Fruit fly (Drosophila melanogaster): ENCODE data around the gene CG14913.

CG14913 gene

DNA sequence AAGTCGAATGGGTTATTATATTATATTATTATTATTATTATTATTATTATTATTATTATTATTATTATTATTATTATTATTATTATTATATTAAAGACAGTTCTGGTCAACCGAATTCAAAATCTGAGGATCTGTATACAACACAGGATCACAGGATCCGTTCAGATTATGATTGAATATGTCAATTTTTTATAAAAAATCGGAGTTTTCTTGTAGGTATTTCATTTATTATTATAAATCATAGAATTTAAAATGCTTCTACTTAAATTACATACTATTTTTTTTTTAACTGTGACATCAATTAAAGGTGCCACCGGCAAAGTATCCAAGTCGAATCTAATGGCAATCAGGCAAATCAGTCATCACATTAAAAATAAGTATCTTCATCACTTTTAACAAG, at the start of gene CG14913:
CG14913 (plus strand) TSS at position 301 of the 400 bp plus-strand sequence.
- no peak for TF ChIP-seq psq (optimal IDR thresholded peaks at IDR 0.05)
- no peak for TF ChIP-seq pan (optimal IDR thresholded peaks at IDR 0.05)
- TF ChIP-seq CG8478 (optimal IDR thresholded peaks at IDR 0.05): no peak
- TF ChIP-seq usp (GFP tag; optimal IDR thresholded peaks at IDR 0.05): no peak
- no peak for TF ChIP-seq Dll (optimal IDR thresholded peaks at IDR 0.05)
- no peak for TF ChIP-seq EcR (GFP tag; optimal IDR thresholded peaks at IDR 0.05)

DNA sequence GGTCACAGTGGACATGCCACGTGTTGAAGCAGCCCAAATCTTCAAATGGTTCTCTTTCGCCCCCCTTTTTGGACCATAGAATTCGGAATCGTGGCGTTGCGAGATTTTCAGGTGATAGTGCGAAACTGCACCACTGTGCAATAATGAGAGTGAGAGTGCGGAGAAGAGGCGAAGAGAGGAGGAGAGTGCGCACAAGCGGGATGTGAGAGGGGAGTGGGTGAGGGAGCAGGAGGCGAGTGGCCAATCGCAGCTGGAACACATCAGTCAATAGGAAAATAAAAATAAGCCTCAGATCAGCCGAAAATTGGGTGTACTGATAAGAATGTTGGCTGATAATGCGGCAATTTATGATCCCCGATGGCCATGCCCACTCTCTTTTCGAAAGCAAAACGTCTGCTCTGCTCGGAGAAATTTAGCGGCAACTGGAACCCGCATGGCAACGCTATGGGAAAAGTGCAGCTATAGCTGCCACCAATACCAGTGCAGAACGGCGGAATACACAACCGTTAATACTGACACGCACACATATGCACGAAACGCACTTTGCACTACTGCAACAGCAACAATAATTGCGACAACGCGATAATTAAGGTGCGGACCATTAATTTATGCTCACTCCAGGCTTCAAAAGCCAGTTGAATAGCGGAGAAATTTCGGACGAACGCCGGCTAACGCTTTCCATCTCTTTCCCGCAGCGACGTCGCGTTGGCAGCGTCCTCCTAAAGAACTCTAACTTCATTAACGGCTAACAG, 49.4 kb upstream of the CG14913 start:
- no peak for TF ChIP-seq psq (optimal IDR thresholded peaks at IDR 0.05)

DNA sequence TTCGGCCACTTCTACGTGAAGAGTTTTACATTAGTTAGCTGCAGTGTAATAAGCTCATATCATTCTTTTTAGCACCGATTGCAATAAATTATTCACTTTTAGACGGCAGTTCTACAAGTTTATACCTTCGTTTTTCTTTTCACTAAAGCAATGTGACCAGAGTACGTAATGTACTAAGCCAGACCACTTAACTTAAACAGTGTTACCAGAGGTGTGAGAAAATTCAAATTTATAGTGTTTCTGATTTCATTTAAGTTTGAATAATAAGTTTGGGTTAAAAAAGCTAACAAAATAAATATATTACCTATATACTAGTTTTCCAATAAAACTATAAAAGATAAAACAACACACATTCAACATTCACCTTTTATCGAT, 48.8 kb upstream of the CG14913 start:
- TF ChIP-seq EcR (GFP tag; optimal IDR thresholded peaks at IDR 0.05) (no peak), pan (optimal IDR thresholded peaks at IDR 0.05) (no peak), usp (GFP tag; optimal IDR thresholded peaks at IDR 0.05) (no peak), psq (optimal IDR thresholded peaks at IDR 0.05) (no peak), CG8478 (optimal IDR thresholded peaks at IDR 0.05) (no peak)

DNA sequence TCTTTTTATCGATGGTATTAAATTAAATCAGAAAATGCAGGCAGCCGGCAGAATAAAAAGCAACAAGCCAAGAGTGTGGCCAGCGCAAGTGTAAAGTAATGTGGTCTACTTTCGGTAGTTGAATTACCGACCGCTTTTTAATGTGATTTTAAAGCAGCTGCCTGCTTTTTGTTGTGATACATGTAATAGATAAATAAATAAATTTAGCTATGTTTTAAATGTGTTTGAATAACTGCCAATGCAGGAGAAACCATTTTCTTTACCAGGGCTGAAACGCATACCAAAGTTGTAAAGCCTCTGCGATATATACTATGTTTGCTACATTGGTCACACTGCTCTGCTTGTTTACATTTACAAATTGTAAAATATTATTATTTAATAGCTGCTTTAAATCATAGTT, 46.7 kb upstream of the CG14913 start, which contains the start of the genes Tmem214 and YL-1:
Tmem214 (minus strand) TSS at position 142 of the 400 bp plus-strand sequence.
YL-1 (plus strand) TSS at position 310 of the 400 bp plus-strand sequence.
- TF ChIP-seq EcR (GFP tag; optimal IDR thresholded peaks at IDR 0.05) (no peak), Dll (optimal IDR thresholded peaks at IDR 0.05) (no peak), psq (optimal IDR thresholded peaks at IDR 0.05) (no peak), pan (optimal IDR thresholded peaks at IDR 0.05) (no peak), usp (GFP tag; optimal IDR thresholded peaks at IDR 0.05) (no peak), CG8478 (optimal IDR thresholded peaks at IDR 0.05) (no peak)

DNA sequence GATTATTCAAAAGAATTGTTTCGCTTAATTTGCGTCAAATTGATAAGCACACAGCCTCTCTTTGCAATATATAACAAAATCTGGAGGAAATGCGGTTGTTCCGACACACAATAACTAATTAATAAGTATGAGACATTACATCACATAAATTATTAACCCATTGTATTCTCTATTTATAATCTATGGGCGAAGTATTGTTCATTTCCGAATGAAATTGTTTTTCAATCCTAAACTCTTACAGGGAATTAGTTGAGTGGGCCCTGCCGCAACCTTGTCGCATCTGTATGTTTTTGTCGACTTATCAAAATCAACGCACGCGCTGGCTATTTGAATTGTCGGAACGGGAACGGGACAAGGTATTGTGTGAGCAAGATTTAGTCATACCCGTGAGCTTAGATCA, 44.6 kb upstream of the CG14913 start, which contains the start of gene CG16743:
CG16743 (plus strand) TSS at position 57 of the 400 bp plus-strand sequence.
- no peak for TF ChIP-seq usp (GFP tag; optimal IDR thresholded peaks at IDR 0.05)
- TF ChIP-seq CG8478 (optimal IDR thresholded peaks at IDR 0.05): no peak
- TF ChIP-seq pan (optimal IDR thresholded peaks at IDR 0.05): no peak
- TF ChIP-seq Dll (optimal IDR thresholded peaks at IDR 0.05): no peak

DNA sequence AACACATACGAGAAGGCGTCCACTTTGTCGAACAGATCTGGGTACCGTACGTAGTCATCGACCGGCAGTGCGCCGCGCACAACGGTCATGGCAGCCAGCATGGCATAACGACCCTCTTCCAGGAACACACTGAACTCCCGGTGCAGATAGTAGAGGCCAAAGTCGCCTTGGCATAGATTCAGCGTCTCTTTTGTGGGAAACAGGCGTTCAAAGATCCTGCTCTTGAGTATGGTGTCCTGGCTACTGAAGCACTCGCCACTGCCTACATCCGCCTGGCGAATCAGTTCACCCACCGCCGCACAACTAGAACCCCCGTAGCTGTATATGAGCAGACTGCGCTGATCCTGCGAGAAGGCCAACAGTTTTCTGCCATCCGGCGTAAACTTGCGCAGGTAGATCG, 42.2 kb upstream of the CG14913 start:
- TF ChIP-seq CG8478 (optimal IDR thresholded peaks at IDR 0.05) (no peak), pan (optimal IDR thresholded peaks at IDR 0.05) (no peak), Dll (optimal IDR thresholded peaks at IDR 0.05) (no peak), EcR (GFP tag; optimal IDR thresholded peaks at IDR 0.05) (no peak), usp (GFP tag; optimal IDR thresholded peaks at IDR 0.05) (no peak), psq (optimal IDR thresholded peaks at IDR 0.05) (no peak)

DNA sequence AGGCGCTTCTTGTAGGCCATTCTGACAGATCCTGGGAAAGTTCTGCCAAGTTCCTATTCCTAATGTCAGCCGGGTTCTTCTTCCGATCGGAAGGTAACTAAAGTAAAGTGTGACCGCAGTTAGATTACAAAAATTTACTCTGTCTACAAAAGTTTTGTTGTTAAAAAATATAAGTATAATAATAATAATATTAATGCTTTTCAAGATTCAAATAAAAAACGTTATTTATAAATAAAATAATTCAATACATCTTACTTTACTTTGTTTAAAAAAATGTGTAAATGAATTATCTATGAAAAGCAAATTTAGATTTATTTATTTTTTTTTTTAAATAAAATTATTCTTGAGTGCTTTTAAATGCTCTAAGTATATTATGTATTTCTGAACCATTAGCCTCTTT, 41.6 kb upstream of the CG14913 start, which contains the start of gene abo:
abo (minus strand) TSS at position 101 of the 400 bp plus-strand sequence.
- TF ChIP-seq CG8478 (optimal IDR thresholded peaks at IDR 0.05) (no peak), pan (optimal IDR thresholded peaks at IDR 0.05) (no peak), psq (optimal IDR thresholded peaks at IDR 0.05) (no peak), Dll (optimal IDR thresholded peaks at IDR 0.05) (no peak), usp (GFP tag; optimal IDR thresholded peaks at IDR 0.05) (no peak), EcR (GFP tag; optimal IDR thresholded peaks at IDR 0.05) (no peak)

DNA sequence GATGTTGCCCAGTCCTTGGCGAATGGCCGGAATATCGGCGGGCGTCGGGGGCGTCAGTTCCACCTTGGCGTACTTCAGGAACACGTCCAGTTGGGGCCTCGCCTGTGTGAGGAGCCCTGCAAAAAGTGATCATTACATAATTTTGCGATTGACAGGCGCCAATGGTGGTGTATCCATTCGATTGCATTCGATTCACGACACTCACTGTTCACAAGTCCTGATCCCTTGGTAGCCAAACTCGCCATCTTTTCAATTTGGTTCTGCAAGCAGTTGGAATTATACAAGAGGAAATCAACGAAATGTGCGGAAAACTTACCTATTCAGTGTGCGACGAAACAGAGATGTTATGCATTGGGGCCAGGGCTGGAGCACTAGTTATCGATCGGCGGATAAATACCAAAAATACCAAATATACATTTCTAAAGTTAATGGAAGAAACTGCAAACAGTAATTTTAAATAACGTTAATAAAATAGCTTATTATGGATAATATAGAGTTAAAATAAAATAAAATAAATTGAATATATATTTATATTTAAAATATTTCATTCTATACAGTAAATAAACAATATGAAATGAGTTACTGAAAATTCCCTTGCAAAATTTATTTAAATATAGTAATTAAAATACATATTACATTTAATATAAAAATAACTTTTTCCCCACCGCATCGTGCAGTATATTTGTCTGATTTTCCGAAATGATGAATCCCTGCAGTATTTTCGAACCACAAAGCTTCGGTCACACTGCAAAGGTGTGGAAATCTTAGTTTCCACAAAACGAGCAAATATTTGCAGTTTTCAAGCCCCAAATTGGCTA, 40.5 kb upstream of the CG14913 start, which contains the start of the genes ATPsynG and SCAR:
ATPsynG (minus strand) TSS at position 354 of the 818 bp plus-strand sequence.
SCAR (plus strand) TSS at position 727 of the 818 bp plus-strand sequence.
- TF ChIP-seq Dll (optimal IDR thresholded peaks at IDR 0.05): no peak
- no peak for TF ChIP-seq EcR (GFP tag; optimal IDR thresholded peaks at IDR 0.05)
- no peak for TF ChIP-seq CG8478 (optimal IDR thresholded peaks at IDR 0.05)
- no peak for TF ChIP-seq pan (optimal IDR thresholded peaks at IDR 0.05)
- TF ChIP-seq usp (GFP tag; optimal IDR thresholded peaks at IDR 0.05): no peak

DNA sequence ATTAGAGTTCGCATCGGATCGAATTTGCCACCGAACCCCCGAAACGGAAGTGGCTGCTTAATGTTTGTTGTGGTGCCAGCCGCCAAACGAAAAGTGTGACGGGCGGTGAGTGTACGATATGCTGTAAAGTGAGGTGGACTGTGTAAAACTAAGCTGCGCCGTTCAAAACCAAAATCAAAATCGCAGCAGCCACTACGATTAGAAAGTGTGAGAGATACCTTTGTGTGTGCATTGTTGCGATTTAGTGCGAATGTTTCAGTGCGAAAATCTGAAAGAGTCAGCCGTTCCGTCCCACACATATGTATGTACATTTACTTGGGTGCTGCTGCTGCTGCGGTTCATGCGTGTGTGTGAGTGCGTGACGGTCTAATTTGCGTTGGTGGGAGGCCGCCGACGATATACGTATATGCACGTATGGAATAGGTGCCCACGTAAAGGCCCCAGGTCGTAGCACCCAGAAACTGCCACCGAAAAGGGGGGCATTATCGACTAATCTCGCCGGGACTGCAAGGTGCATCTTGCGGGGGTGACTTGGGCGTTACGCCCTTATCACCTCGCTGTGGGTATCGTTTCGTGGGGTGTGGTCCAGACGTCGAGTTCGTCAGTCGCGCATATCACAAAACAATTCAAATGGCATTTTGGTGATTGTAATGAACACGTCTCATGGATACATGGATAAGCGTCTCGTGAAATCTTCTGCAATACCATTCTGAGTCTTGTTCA, 39.8 kb upstream of the CG14913 start:
- TF ChIP-seq pan (optimal IDR thresholded peaks at IDR 0.05) (peak; percentile 46), usp (GFP tag; optimal IDR thresholded peaks at IDR 0.05) (no peak)

DNA sequence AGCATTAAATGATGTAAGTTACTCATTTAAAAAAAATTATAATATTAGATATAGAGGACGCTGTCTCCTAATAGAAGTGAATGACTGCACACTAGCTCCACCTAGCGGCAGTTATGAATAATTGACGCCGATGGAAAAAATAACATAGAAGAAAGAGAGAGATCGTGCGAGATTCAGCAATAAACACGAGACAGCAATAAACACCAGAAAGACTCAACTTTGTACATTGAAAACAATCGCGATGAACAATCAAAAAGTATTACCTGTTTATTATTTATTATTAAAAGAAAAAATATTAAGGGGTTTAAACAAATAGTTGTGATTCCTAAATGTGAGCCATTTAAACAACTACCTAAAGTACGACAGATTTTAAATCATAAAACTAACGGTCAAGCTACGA, 30.7 kb upstream of the CG14913 start:
- TF ChIP-seq psq (optimal IDR thresholded peaks at IDR 0.05) (no peak), CG8478 (optimal IDR thresholded peaks at IDR 0.05) (no peak), usp (GFP tag; optimal IDR thresholded peaks at IDR 0.05) (no peak), pan (optimal IDR thresholded peaks at IDR 0.05) (no peak), EcR (GFP tag; optimal IDR thresholded peaks at IDR 0.05) (no peak)

DNA sequence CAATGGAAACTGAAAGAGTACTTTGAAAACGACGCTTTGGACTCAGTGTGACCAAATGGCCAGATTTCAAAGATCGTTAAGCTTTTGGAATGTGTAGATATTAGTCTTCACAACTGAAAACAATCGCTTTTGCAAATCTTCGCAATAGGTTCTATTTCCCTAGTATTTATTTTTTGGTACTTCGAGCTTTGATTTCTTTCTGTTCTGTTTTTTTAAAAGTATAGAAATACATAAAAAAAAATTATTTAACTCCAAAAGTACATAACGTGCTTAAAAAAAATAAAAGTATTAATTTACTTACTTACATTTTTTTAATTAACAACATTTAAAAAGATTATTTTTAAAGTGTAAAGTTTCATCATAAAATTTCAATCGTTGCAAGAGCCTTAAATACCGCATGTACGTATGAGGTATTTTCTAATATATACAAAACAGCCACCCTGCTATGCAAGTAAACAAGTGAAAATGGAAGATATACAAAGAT, 29.4 kb upstream of the CG14913 start, which contains the start of the genes piwi and CG12253:
piwi (minus strand) TSS at position 51 of the 484 bp plus-strand sequence.
CG12253 (plus strand) TSS at position 437 of the 484 bp plus-strand sequence.
- no peak for TF ChIP-seq Dll (optimal IDR thresholded peaks at IDR 0.05)
- TF ChIP-seq usp (GFP tag; optimal IDR thresholded peaks at IDR 0.05): no peak

DNA sequence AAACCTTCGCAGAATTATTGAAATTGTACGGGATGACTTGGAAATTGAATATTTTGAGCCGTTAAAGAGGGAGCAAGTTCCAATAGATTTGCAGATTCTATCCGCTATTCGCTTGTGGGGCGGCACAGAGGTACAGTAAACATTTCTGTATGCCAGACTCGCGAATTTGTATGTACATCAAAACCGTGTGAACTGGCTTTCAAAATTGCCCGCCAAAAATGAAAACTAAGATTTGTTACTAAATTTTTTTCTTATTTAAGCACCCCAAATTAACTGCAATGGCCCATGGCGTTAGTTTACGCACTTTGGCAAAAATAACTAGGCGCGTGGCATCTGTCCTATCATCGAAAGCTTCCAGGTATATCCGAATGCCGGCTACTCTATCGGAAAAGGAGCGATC, 28.8 kb upstream of the CG14913 start:
- no peak for TF ChIP-seq EcR (GFP tag; optimal IDR thresholded peaks at IDR 0.05)
- no peak for TF ChIP-seq CG8478 (optimal IDR thresholded peaks at IDR 0.05)
- TF ChIP-seq pan (optimal IDR thresholded peaks at IDR 0.05): no peak
- no peak for TF ChIP-seq usp (GFP tag; optimal IDR thresholded peaks at IDR 0.05)
- TF ChIP-seq Dll (optimal IDR thresholded peaks at IDR 0.05): no peak
- TF ChIP-seq psq (optimal IDR thresholded peaks at IDR 0.05): no peak
